Fruit fly (Drosophila melanogaster): ENCODE measurements around the gene wry.

Gene wry

DNA sequence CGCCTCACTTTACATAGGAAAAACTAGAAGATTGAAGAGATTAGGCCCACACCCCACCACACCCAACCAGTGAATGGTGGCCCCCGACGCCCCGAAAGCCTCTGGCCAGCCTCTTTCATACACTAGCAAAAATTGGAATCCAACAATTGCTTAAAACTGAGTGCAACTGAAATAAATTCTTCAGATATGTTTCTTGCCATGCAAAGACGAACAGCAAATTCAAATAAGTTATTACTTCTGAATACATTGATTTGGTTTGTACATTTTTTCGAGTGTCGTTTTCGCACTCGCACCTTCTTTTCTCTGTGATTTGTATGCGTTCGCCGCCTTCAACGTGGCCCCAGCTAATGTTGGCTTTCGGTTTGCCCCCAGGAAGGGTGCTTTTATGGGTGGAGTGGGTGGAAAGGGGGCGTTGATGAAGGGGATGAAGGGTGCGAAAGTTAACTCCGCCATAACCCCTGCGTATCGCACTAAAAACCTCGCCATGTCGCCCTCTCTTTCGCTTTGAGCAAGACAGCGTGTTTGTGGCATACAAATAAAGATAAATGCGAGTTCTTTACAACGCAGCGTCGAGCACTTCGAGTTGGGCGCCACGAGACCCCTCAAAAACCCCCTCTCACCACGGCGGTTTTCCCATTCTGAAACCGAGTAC is 1.5 kb downstream of the wry start:
- TF ChIP-seq spab (GFP tag; optimal IDR thresholded peaks at IDR 0.05) (no peak), CG3919 (GFP tag; optimal IDR thresholded peaks at IDR 0.05) (peak; percentile 20), CG11294 (GFP tag; IDR thresholded peaks at IDR 0.05) (no peak), ss (GFP tag; optimal IDR thresholded peaks at IDR 0.05) (no peak), Gug (GFP tag; IDR thresholded peaks at IDR 0.05) (0 out of 2 replicates have a peak, but pooled peaks have one; percentile 17), dac (GFP tag; optimal IDR thresholded peaks at IDR 0.05) (peak; percentile 0), CG32006 (GFP tag; optimal IDR thresholded peaks at IDR 0.05) (peak; percentile 37), eg (GFP tag; IDR thresholded peaks at IDR 0.05) (peak; percentile 52; the same call in 2 of the 3 replicates), OdsH (GFP tag; optimal IDR thresholded peaks at IDR 0.05) (peak; percentile 9), CG34406 (GFP tag; optimal IDR thresholded peaks at IDR 0.05) (no peak), CG8119 (GFP tag; IDR thresholded peaks at IDR 0.05) (no peak), CG8319 (GFP tag; optimal IDR thresholded peaks at IDR 0.05) (no peak), cyc (GFP tag; optimal IDR thresholded peaks at IDR 0.05) (no peak), CG16779 (tag; optimal IDR thresholded peaks at IDR 0.05) (no peak), Eip75B (GFP tag; optimal IDR thresholded peaks at IDR 0.05) (no peak), CG11902 (GFP tag; optimal IDR thresholded peaks at IDR 0.05) (no peak), CG6792 (GFP tag; optimal IDR thresholded peaks at IDR 0.05) (no peak), CG6808 (GFP tag; optimal IDR thresholded peaks at IDR 0.05) (no peak), Smox (GFP tag; optimal IDR thresholded peaks at IDR 0.05) (no peak), Blimp-1 (GFP tag; optimal IDR thresholded peaks at IDR 0.05) (no peak), CG6854 (GFP tag; optimal IDR thresholded peaks at IDR 0.05) (no peak), Eip78C (GFP tag) (peak; percentile 42), Sox15 (GFP tag; optimal IDR thresholded peaks at IDR 0.05) (no peak), Sox102F (GFP tag; optimal IDR thresholded peaks at IDR 0.05) (no peak), lz (GFP tag; optimal IDR thresholded peaks at IDR 0.05) (no peak), CG7368 (GFP tag; optimal IDR thresholded peaks at IDR 0.05) (no peak), Eip93F (GFP tag; optimal IDR thresholded peaks at IDR 0.05) (no peak), CG6163 (GFP tag; IDR thresholded peaks at IDR 0.05) (peak; percentile 56; the same call in 2 of the 3 replicates), Ets96B (tag; optimal IDR thresholded peaks at IDR 0.05) (peak; percentile 1), achi (GFP tag; optimal IDR thresholded peaks at IDR 0.05) (peak; percentile 4), CG10669 (GFP tag; optimal IDR thresholded peaks at IDR 0.05) (no peak), svp (GFP tag) (peak; percentile 59), CG8632 (GFP tag; optimal IDR thresholded peaks at IDR 0.05) (no peak), pdm3 (GFP tag; optimal IDR thresholded peaks at IDR 0.05) (no peak), CG11762 (GFP tag; optimal IDR thresholded peaks at IDR 0.05; ENCODE audit: insufficient read depth) (no peak)

DNA sequence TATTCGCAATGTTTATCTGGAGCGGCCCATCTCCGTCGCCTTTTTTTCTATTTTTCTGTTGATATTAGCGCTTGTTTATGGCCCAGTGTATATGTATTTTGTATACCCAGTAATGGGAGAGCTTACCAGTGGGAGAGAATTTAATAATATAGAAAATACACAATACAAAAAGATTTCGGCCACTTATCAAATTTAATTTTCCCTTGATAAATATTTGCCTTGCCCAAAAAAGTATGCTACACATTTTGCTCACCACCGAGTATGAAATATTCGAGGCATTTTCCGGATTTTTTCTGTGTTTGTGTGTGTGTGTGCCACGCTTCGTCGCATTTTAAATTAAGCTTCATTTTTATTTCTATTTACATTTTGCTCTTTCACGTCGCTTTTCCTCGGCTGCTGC is 2.7 kb downstream of the wry start:
- TF ChIP-seq CG32006 (GFP tag; optimal IDR thresholded peaks at IDR 0.05) (peak; percentile 17), Eip93F (GFP tag; optimal IDR thresholded peaks at IDR 0.05) (no peak), fd59A (GFP tag; optimal IDR thresholded peaks at IDR 0.05) (no peak), CG10669 (GFP tag; optimal IDR thresholded peaks at IDR 0.05) (no peak), CG6854 (GFP tag; optimal IDR thresholded peaks at IDR 0.05) (no peak), Sox102F (GFP tag; optimal IDR thresholded peaks at IDR 0.05) (no peak), Hr4 (GFP tag; optimal IDR thresholded peaks at IDR 0.05) (no peak), CG6163 (GFP tag; IDR thresholded peaks at IDR 0.05) (0 out of 3 replicates have a peak, but pooled peaks have one; percentile 26), pdm3 (GFP tag; optimal IDR thresholded peaks at IDR 0.05) (no peak), Smox (GFP tag; optimal IDR thresholded peaks at IDR 0.05) (no peak), CG7368 (GFP tag; optimal IDR thresholded peaks at IDR 0.05) (no peak), topi (GFP tag; optimal IDR thresholded peaks at IDR 0.05) (no peak), cyc (GFP tag; optimal IDR thresholded peaks at IDR 0.05) (no peak), eg (GFP tag; IDR thresholded peaks at IDR 0.05) (0 out of 3 replicates have a peak, but pooled peaks have one; percentile 31), OdsH (GFP tag; optimal IDR thresholded peaks at IDR 0.05) (no peak), svp (GFP tag) (peak; percentile 8), Lpt (GFP tag; optimal IDR thresholded peaks at IDR 0.05) (no peak)

All from whole organism, prepupa.